Fruit fly (Drosophila melanogaster) whole organism, wandering third instar larva: ENCODE results near the gene CG1233.

Experiments used
- CrebA ChIP-seq: fragments of 200-800 bp; sonication (Bioruptor generic); optimal IDR thresholded peaks from 2 replicates; lab custom pipeline; 2016; ENCODE audit warnings: missing biosample characterization, mild to moderate bottlenecking, missing genetic modification characterization, borderline replicate concordance
- Myc ChIP-seq: fragments of >200 bp; optimal IDR thresholded peaks from 2 replicates; lab custom pipeline; 2017
- Vsx2 ChIP-seq: fragments of 200-300, 225-300 bp; sonication (Bioruptor generic); optimal IDR thresholded peaks from 2 replicates; lab custom pipeline; 2018; ENCODE audit warnings: missing biosample characterization, missing genetic modification characterization; ENCODE audit not compliant: partially characterized antibody

DNA sequence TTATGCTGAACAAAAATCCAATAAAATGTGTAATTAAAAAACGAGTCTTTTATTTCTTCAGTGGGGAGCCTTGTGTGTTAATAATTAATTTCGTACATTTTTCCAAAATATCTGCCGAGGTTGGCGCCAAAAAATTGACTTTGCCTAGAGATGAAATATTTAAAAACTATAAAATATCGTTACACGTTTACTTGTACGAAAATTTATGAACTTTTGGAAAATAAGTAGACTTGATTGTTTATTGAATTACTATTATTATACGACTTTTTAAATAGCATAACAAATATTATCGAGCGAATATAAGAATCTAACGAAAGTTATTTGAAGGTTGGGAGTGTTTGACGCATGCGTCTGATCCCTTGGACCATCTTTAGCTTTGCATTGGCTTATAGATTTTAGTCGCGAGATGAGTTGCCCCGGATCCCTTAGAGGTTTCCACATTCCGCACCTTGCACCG, 5.2 kb upstream of the CG1233 start, which contains the start of gene CG1231:
- TF ChIP-seq CrebA (GFP tag; lab: Kevin White, UChicago), result no peak
- no peak for TF ChIP-seq Myc
- TF ChIP-seq Vsx2 (GFP tag; lab: Kevin White, UChicago), result no peak
